Fruit fly (Drosophila melanogaster) whole organism, embryonic: ENCODE data around the gene Syp.

Source experiments
- Atf3 ChIP-seq: fragments of 200-800 bp; sonication (Bioruptor generic); optimal IDR thresholded peaks from 3 replicates; lab custom pipeline; 2016; ENCODE audit warnings: missing biosample characterization, missing genetic modification characterization
- CG10543 ChIP-seq: fragments of 200-800 bp; sonication (Bioruptor generic); optimal IDR thresholded peaks from 3 replicates; lab custom pipeline; 2017; ENCODE audit warnings: missing biosample characterization, mild to moderate bottlenecking, missing genetic modification characterization, moderate library complexity
- CG11456 ChIP-seq: fragments of 200-800 bp; sonication (Bioruptor generic); IDR thresholded peaks from 3 replicates; pipeline ENCODE4 v1.3.6; 2022; ENCODE audit warnings: missing biosample characterization, missing genetic modification characterization
- CG13287 ChIP-seq: fragments of 200-800 bp; sonication (Bioruptor generic); IDR thresholded peaks from 2 replicates; pipeline ENCODE4 v1.3.6; 2022; ENCODE audit warnings: missing biosample characterization, missing genetic modification characterization; ENCODE audit not compliant: partially characterized antibody
- CG13894 ChIP-seq: fragments of 200-800 bp; sonication (Bioruptor generic); optimal IDR thresholded peaks from 3 replicates; lab custom pipeline; 2018; ENCODE audit warnings: missing biosample characterization, mild to moderate bottlenecking, missing genetic modification characterization, moderate library complexity
- CG14014 ChIP-seq: fragments of 200-800 bp; sonication (Bioruptor generic); IDR thresholded peaks from 2 replicates; pipeline ENCODE4 v1.3.6; 2022; ENCODE audit warnings: missing biosample characterization, missing genetic modification characterization
- CG15073 ChIP-seq: fragments of 200-800 bp; sonication (Bioruptor generic); optimal IDR thresholded peaks from 2 replicates; lab custom pipeline; 2016; ENCODE audit warnings: missing biosample characterization, missing genetic modification characterization
- CG15479 ChIP-seq: fragments of 200-800 bp; sonication (Bioruptor generic); optimal IDR thresholded peaks from 3 replicates; lab custom pipeline; 2019; ENCODE audit warnings: missing biosample characterization, mild to moderate bottlenecking, missing genetic modification characterization, moderate library complexity
- CG15601 ChIP-seq: fragments of 200-800 bp; sonication (Bioruptor generic); optimal IDR thresholded peaks from 3 replicates; lab custom pipeline; 2019; ENCODE audit warnings: missing biosample characterization, mild to moderate bottlenecking, missing genetic modification characterization, moderate library complexity
- CG1832 ChIP-seq: fragments of 200-800 bp; sonication (Bioruptor generic); optimal IDR thresholded peaks from 2 replicates; lab custom pipeline; 2017; ENCODE audit warnings: missing biosample characterization, mild to moderate bottlenecking, missing genetic modification characterization, inconsistent platforms
- CG30020 ChIP-seq: fragments of 200-800 bp; optimal IDR thresholded peaks from 2 replicates; lab custom pipeline; 2019; ENCODE audit warnings: missing biosample characterization, mild to moderate bottlenecking, missing genetic modification characterization, moderate library complexity
- CG34376 ChIP-seq: fragments of 200-800 bp; sonication (Bioruptor generic); optimal IDR thresholded peaks from 2 replicates; lab custom pipeline; 2018; ENCODE audit warnings: missing biosample characterization, mild to moderate bottlenecking, missing genetic modification characterization
- CG34422 ChIP-seq: fragments of 200-800 bp; sonication (Bioruptor generic); IDR thresholded peaks from 3 replicates; pipeline ENCODE4 v1.3.6; 2022; ENCODE audit warnings: missing biosample characterization, missing genetic modification characterization
- CG3995 ChIP-seq: fragments of 200-800 bp; sonication (Bioruptor generic); optimal IDR thresholded peaks from 3 replicates; lab custom pipeline; 2016; ENCODE audit warnings: missing biosample characterization, missing genetic modification characterization
- CG8765 ChIP-seq: fragments of 200-800 bp; sonication (Bioruptor generic); IDR thresholded peaks from 2 replicates; pipeline ENCODE4 v1.3.6; 2022; ENCODE audit warnings: missing biosample characterization, missing genetic modification characterization
- CG9876 ChIP-seq: fragments of 200-800 bp; sonication (Bioruptor generic); optimal IDR thresholded peaks from 2 replicates; lab custom pipeline; 2016; ENCODE audit warnings: missing biosample characterization, missing genetic modification characterization
- Gug ChIP-seq: fragments of 200-800 bp; sonication (Bioruptor generic); IDR thresholded peaks from 4 replicates; pipeline ENCODE4 v1.3.6; 2022; ENCODE audit warnings: missing biosample characterization, missing genetic modification characterization
- HHEX ChIP-seq: fragments of 200-800 bp; sonication (Bioruptor generic); optimal IDR thresholded peaks from 3 replicates; lab custom pipeline; 2017; ENCODE audit warnings: missing biosample characterization, mild to moderate bottlenecking, missing genetic modification characterization, missing genetic modification reagents
- Lim3 ChIP-seq: fragments of 200-800 bp; sonication (Bioruptor generic); IDR thresholded peaks from 2 replicates; pipeline ENCODE4 v1.3.6; 2022; ENCODE audit warnings: missing biosample characterization, missing genetic modification characterization
- Lpt ChIP-seq: fragments of >200 bp; optimal IDR thresholded peaks from 2 replicates; lab custom pipeline; 2018; ENCODE audit warnings: missing biosample characterization, missing genetic modification characterization
- MBD-R2 ChIP-seq: fragments of 200-800 bp; sonication (Bioruptor generic); IDR thresholded peaks from 2 replicates; pipeline ENCODE4 v1.3.6; 2022; ENCODE audit warnings: missing biosample characterization, missing genetic modification characterization
- PHDP ChIP-seq: fragments of 200-800 bp; sonication (Bioruptor generic); optimal IDR thresholded peaks from 3 replicates; lab custom pipeline; 2018; ENCODE audit warnings: missing biosample characterization, mild to moderate bottlenecking, missing genetic modification characterization, moderate library complexity
- Rfx ChIP-seq: fragments of 200-800 bp; sonication (Bioruptor generic); IDR thresholded peaks from 2 replicates; pipeline ENCODE4 v1.3.6; 2022; ENCODE audit warnings: missing biosample characterization, missing genetic modification characterization
- Trl ChIP-seq, 3 experiments: fragments of >200 bp in 2 of 3; fragments of 200-800 bp in 1 of 3; sonication (Bioruptor generic) in 1 of 3; optimal IDR thresholded peaks; 2 replicates in 1 of 3; 3 replicates in 2 of 3; lab custom pipeline; 2016 to 2017; ENCODE audit warnings: missing biosample characterization in 1 of 3, missing genetic modification characterization in 1 of 3
- Usf ChIP-seq: fragments of 200-800 bp; sonication (Bioruptor generic); optimal IDR thresholded peaks from 2 replicates; lab custom pipeline; 2017; ENCODE audit warnings: missing genotype, missing biosample characterization, missing genetic modification characterization
- bigmax ChIP-seq: fragments of 200-800 bp; sonication (Bioruptor generic); optimal IDR thresholded peaks from 2 replicates; lab custom pipeline; 2018; ENCODE audit warnings: missing biosample characterization, mild to moderate bottlenecking, missing genetic modification characterization
- bowl ChIP-seq: fragments of 200-800 bp; sonication (Bioruptor generic); IDR thresholded peaks from 2 replicates; pipeline ENCODE4 v1.3.6; 2022; ENCODE audit warnings: missing biosample characterization, missing genetic modification characterization
- chinmo ChIP-seq: fragments of 200-800 bp; sonication (Bioruptor generic); IDR thresholded peaks from 4 replicates; pipeline ENCODE4 v1.3.6; 2022; ENCODE audit warnings: missing biosample characterization, missing genetic modification characterization; ENCODE audit not compliant: partially characterized antibody
- crol ChIP-seq: fragments of 200-800 bp; sonication (Bioruptor generic); IDR thresholded peaks from 2 replicates; pipeline ENCODE4 v1.3.6; 2022; ENCODE audit warnings: missing biosample characterization, missing genetic modification characterization
- crp ChIP-seq, 2 experiments: fragments of 200-800 bp; sonication (Bioruptor generic); optimal IDR thresholded peaks; 2 replicates in 1 of 2; 3 replicates in 1 of 2; lab custom pipeline; 2017; ENCODE audit warnings: missing biosample characterization in 2 of 2, missing genetic modification characterization in 2 of 2, mild to moderate bottlenecking in 1 of 2, moderate library complexity in 1 of 2
- dimm ChIP-seq: fragments of 200-800 bp; sonication (Bioruptor generic); IDR thresholded peaks from 2 replicates; pipeline ENCODE4 v1.3.6; 2022; ENCODE audit warnings: missing biosample characterization, missing genetic modification characterization
- eve ChIP-seq, 2 experiments: fragments of >200 bp; optimal IDR thresholded peaks; 2 replicates each; lab custom pipeline; 2017; ENCODE audit warnings: missing biosample characterization in 2 of 2, missing genetic modification characterization in 2 of 2
- ewg ChIP-seq: fragments of 200-800 bp; sonication (Bioruptor generic); optimal IDR thresholded peaks from 3 replicates; lab custom pipeline; 2017; ENCODE audit warnings: mild to moderate bottlenecking, missing biosample characterization, missing genetic modification reagents, missing genetic modification characterization
- ftz-f1 ChIP-seq: fragments of 200-800 bp; sonication (Bioruptor generic); optimal IDR thresholded peaks from 2 replicates; lab custom pipeline; 2016; ENCODE audit warnings: missing biosample characterization, missing genetic modification characterization
- gce ChIP-seq: fragments of 200-800 bp; sonication (Bioruptor generic); IDR thresholded peaks from 3 replicates; pipeline ENCODE4 v1.3.6; 2022; ENCODE audit warnings: missing biosample characterization, missing genetic modification characterization
- gsb-n ChIP-seq: fragments of 200-800 bp; sonication (Bioruptor generic); optimal IDR thresholded peaks from 3 replicates; lab custom pipeline; 2018; ENCODE audit warnings: missing biosample characterization, mild to moderate bottlenecking, missing genetic modification characterization
- ham ChIP-seq: fragments of 200-800 bp; sonication (Bioruptor generic); IDR thresholded peaks from 2 replicates; pipeline ENCODE4 v1.3.6; 2022; ENCODE audit warnings: missing biosample characterization, missing genetic modification characterization
- luna ChIP-seq: fragments of 200-800 bp; sonication (Bioruptor generic); optimal IDR thresholded peaks from 2 replicates; lab custom pipeline; 2016; ENCODE audit warnings: missing biosample characterization, missing genetic modification characterization
- mld ChIP-seq: fragments of 200-800 bp; sonication (Bioruptor generic); IDR thresholded peaks from 3 replicates; pipeline ENCODE4 v1.3.6; 2022; ENCODE audit warnings: missing biosample characterization, missing genetic modification characterization; ENCODE audit not compliant: partially characterized antibody
- nom ChIP-seq: fragments of 200-800 bp; sonication (Bioruptor generic); optimal IDR thresholded peaks from 2 replicates; lab custom pipeline; 2017; ENCODE audit warnings: missing biosample characterization, missing genetic modification characterization, mild to moderate bottlenecking, moderate library complexity, missing genetic modification reagents
- ranshi ChIP-seq: fragments of 200-800 bp; sonication (Bioruptor generic); IDR thresholded peaks from 2 replicates; pipeline ENCODE4 v1.3.6; 2022; ENCODE audit warnings: missing biosample characterization, missing genetic modification characterization
- row ChIP-seq: fragments of 200-800 bp; sonication (Bioruptor generic); IDR thresholded peaks from 3 replicates; pipeline ENCODE4 v1.3.6; 2022; ENCODE audit warnings: missing biosample characterization, missing genetic modification characterization
- shn ChIP-seq: fragments of 200-800 bp; sonication (Bioruptor generic); optimal IDR thresholded peaks from 3 replicates; lab custom pipeline; 2016; ENCODE audit warnings: missing biosample characterization, missing genetic modification characterization
- sug ChIP-seq: fragments of 200-800 bp; optimal IDR thresholded peaks from 2 replicates; lab custom pipeline; 2019; ENCODE audit warnings: missing biosample characterization, mild to moderate bottlenecking, missing genetic modification characterization, moderate library complexity
- twi ChIP-seq: fragments of 200-800 bp; optimal IDR thresholded peaks from 2 replicates; lab custom pipeline; 2019; ENCODE audit warnings: missing biosample characterization, mild to moderate bottlenecking, missing genetic modification characterization, moderate library complexity
- wor ChIP-seq: fragments of 200-800 bp; sonication (Bioruptor generic); IDR thresholded peaks from 2 replicates; pipeline ENCODE4 v1.3.6; 2022; ENCODE audit warnings: missing biosample characterization, missing genetic modification characterization
- zfh1 ChIP-seq: fragments of 200-800 bp; sonication (Bioruptor generic); IDR thresholded peaks from 3 replicates; pipeline ENCODE4 v1.3.6; 2022; ENCODE audit warnings: missing biosample characterization, missing genetic modification characterization

The Syp gene

DNA sequence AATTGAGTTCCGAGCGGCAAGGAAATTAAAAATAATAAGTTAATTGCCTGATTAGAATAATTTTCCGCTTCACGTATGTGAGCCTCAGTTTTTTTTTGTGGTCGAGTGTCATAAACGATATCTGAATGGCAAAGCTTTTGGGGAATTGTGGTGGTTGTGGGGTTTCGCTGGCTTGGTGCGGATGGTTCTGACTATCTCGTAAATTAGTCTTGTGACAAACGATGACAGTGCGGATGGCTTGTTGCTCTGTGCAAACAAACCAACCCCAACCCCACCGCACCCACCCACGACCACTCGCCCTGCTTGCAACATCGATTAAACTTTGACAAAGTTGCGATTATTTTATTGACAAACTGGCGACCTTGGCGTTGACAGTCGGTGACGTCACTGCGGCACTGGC, 70.4 kb downstream of the Syp start (continued):
- no peak for TF ChIP-seq Lim3 (GFP tag; lab: Robert Waterston, UW)
- TF ChIP-seq CG8765 (GFP tag; lab: Robert Waterston, UW): no peak
- TF ChIP-seq CG34376 (GFP tag; lab: Kevin White, UChicago): peak; percentile 41
- TF ChIP-seq Rfx (GFP tag; lab: Robert Waterston, UW): peak; percentile 6; the same call in 1 of the 2 replicates
- no peak for TF ChIP-seq dimm (GFP tag; lab: Robert Waterston, UW)
- no peak for TF ChIP-seq eve (GFP tag; optimal IDR thresholded peaks at IDR 0.05; lab: Kevin White, UChicago)
- no peak for TF ChIP-seq CG3995 (GFP tag; lab: Kevin White, UChicago)
- no peak for TF ChIP-seq PHDP (tag; lab: Kevin White, UChicago)
- 0 out of 2 replicates have a peak, but pooled peaks have one; percentile 13 for TF ChIP-seq MBD-R2 (GFP tag; lab: Robert Waterston, UW)
- no peak for TF ChIP-seq CG9876 (GFP tag; lab: Kevin White, UChicago)
- TF ChIP-seq crol (GFP tag; lab: Robert Waterston, UW): peak; percentile 53
- TF ChIP-seq Atf3: no peak
- TF ChIP-seq ham (GFP tag; lab: Robert Waterston, UW): no peak
- TF ChIP-seq HHEX: no peak
- no peak for TF ChIP-seq wor
- no peak for TF ChIP-seq CG34422 (GFP tag; lab: Robert Waterston, UW)
- no peak for TF ChIP-seq Lpt
- no peak for TF ChIP-seq mld (GFP tag; lab: Robert Waterston, UW)
- no peak for TF ChIP-seq gsb-n

DNA sequence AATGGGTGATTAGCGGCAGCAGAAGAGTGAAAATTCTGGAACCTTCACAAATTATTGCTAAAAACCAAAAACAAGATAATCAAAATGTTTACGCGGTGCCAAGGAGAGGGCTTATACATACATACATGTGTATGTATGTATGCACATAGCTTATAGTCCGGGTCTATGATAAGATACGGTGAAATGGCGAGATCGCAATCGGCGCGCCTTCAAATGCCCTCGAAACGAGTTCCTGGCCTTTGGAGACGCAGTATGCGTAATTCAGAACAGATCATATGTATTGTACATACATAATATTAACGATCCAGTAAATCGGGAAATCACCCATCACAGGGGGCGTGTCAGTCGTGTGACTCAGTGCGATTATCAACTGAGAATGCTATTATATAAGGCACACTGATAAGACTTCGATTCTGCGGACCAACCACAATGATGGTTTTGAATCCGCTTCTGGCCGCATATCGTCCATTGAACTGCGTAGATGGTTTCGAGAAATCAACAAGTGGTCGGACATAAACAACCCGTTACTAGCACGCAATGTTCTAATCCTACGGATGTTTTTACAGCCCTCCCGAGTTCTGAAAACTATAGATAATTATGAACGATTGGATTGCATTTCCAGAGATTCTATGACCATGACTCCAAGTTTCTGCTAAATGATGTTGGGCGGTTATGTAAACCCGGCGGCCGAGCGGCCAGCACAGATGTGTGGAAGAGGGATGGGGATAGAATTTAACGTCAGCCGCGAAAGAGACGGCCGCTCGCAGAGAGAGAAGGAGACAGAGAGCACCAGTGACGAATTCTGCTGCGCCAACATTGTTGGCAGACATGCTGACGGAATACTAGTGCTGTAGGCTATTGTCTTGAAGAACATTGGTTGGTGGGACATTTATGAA, 72.2 kb downstream of the Syp start:
- TF ChIP-seq CG34422 (GFP tag; lab: Robert Waterston, UW) (peak; percentile 39; the same call in 2 of the 3 replicates), CG13287 (GFP tag; lab: Robert Waterston, UW) (peak; percentile 11; the same call in 1 of the 2 replicates), zfh1 (GFP tag; lab: Robert Waterston, UW) (peak; percentile 52; the same call in 2 of the 3 replicates), MBD-R2 (GFP tag; lab: Robert Waterston, UW) (peak; percentile 28; the same call in 1 of the 2 replicates), CG15479 (GFP tag; lab: Kevin White, UChicago) (peak; percentile 91), CG15073 (GFP tag; lab: Kevin White, UChicago) (no peak), shn (GFP tag; lab: Kevin White, UChicago) (peak; percentile 17), Trl (optimal IDR thresholded peaks at IDR 0.05; lab: Kevin White, UChicago) (peak; percentile 59 to 63), Trl (GFP tag; optimal IDR thresholded peaks at IDR 0.05; lab: Kevin White, UChicago) (no peak), CG1832 (peak; percentile 95), row (GFP tag; lab: Robert Waterston, UW) (peak; percentile 28), gce (GFP tag; lab: Robert Waterston, UW) (no peak), CG11456 (GFP tag; lab: Robert Waterston, UW) (peak; percentile 63; the same call in 1 of the 3 replicates), sug (tag; lab: Kevin White, UChicago) (peak; percentile 91), CG15601 (tag; lab: Kevin White, UChicago) (no peak), ewg (GFP tag; lab: Kevin White, UChicago) (peak; percentile 43), ftz-f1 (GFP tag; lab: Kevin White, UChicago) (peak; percentile 47), CG10543 (GFP tag; lab: Kevin White, UChicago) (peak; percentile 31), bowl (GFP tag; lab: Robert Waterston, UW) (no peak), CG13894 (tag; lab: Kevin White, UChicago) (peak; percentile 17), twi (tag; lab: Kevin White, UChicago) (peak; percentile 73), Gug (GFP tag; lab: Robert Waterston, UW) (peak; percentile 51; the same call in 2 of the 4 replicates), chinmo (GFP tag; lab: Robert Waterston, UW) (peak; percentile 80; the same call in 1 of the 4 replicates), Usf (GFP tag; lab: Kevin White, UChicago) (no peak), CG14014 (GFP tag; lab: Robert Waterston, UW) (0 out of 2 replicates have a peak, but pooled peaks have one; percentile 13), nom (GFP tag; lab: Kevin White, UChicago) (peak; percentile 16), crp (GFP tag; optimal IDR thresholded peaks at IDR 0.05; lab: Kevin White, UChicago) (peak in 1 of 2 experiments; percentile 10), luna (GFP tag; lab: Kevin White, UChicago) (peak; percentile 4), ranshi (GFP tag; lab: Robert Waterston, UW) (0 out of 2 replicates have a peak, but pooled peaks have one; percentile 21), CG30020 (tag; lab: Kevin White, UChicago) (no peak), bigmax (GFP tag; lab: Kevin White, UChicago) (peak; percentile 47)
